Fruit fly (Drosophila melanogaster): ENCODE data around the gene pico.

Gene pico

DNA sequence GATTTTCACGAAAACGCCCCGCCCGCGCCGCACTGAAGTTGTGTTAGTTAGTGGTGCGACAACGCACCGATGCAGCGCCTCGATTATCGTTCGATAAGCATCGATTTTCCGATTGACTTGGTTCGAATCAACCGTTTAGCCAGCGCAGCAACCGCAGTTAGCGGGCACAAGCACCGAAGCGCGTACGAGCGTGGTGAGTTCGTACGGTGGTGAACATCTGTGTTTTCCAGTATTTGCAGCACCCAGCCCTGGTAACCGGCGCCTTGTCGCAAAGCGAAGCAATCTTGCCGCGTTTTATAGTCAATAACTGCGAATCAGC lies at the start of gene pico, which contains the start of gene Nup205:
Gene pico (minus strand): TSS at position 71 of the 319 bp plus-strand sequence.
Gene Nup205 (plus strand): TSS at position 226 of the 319 bp plus-strand sequence.
- peak; percentile 35 for TF ChIP-seq CG17801 (GFP tag; optimal IDR thresholded peaks at IDR 0.05; ENCODE audit: partially characterized antibody)

- no peak for TF ChIP-seq CG17801 (GFP tag; optimal IDR thresholded peaks at IDR 0.05; ENCODE audit: partially characterized antibody)
Observed at dm6 chrX:19899978-19900377, 48.1 kb upstream of the pico start.

dm6 chrX:19897991-19898473 lies 46.2 kb upstream of the pico start:
- no peak for TF ChIP-seq CG17801 (GFP tag; optimal IDR thresholded peaks at IDR 0.05; ENCODE audit: partially characterized antibody)

DNA sequence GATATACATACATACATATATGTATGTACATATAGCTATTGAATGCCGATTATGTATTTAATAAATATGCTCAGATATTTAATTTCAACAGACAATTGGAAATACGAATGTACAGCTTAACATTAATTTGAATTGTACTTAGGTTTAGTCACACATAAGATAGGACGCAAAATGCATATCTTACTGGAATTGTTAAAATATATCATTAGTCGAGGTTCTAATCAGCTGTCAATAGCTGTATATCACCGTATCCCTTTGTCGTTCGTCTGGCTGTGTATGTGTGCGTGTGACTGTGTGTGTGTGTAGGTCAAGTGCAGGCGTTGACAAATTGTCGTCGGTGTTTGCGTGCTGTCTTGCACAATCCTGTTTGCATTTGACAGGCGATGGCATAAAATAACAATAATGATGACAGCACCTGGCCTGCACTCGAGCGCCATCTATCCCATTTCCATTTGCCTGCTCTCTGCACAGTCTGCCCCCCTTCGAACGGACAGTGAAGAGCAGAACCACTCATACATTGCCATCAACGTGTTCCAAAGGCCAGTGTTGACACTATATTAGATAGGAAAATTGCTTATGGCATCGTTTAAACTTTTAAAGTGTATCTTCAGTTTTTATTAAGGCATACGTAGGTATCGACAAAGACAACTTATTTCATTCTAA lies 45.6 kb upstream of the pico start:
- no peak for TF ChIP-seq CG17801 (GFP tag; optimal IDR thresholded peaks at IDR 0.05; ENCODE audit: partially characterized antibody)

DNA sequence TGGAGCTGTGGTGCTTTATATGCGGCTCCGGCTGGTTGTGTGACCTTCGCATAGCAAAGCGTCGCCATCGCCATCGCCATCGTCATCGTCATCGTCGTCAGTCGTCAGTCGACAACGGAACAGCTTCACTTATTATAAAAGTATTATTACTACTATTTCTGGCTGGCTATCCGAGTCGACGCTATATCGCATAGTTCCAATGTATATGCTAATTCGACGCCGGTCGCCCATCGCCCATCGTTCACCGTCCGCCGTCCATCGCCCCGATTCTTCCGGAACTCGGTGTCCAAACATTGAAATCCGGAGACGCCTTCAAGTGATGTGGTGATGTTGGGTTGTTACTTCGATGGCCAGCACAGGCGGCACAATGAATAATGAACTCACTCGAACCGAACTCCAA lies 40.2 kb upstream of the pico start:
- no peak for TF ChIP-seq CG17801 (GFP tag; optimal IDR thresholded peaks at IDR 0.05; ENCODE audit: partially characterized antibody)

DNA sequence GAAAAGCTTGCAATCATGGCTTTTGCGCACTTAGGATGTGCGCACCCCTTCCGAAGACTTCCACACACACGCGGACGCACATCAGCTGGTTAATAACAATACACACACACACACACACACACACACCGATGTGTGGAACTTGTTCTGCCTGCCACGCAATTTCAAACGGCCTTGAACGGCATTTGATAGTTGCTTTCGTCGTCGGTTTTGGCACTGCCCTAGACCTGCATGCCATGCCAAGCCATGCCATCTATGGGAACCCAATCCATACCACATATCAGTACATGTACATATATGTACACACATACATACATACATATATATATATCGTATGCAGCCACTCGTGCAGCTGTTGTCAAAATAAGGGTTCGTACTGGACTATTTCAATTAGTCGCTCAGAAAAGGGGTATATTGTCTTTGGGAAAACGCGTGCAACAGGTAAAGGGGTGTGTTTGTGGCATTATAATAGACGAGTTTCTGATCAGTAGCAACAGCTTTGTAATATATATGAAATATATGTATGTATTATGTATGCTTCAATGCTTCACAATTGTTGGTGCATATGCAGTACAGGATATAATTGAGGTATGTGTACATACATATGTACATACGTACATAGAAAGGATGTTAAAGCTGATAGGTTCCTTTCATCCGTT lies 38.3 kb upstream of the pico start, which contains the start of gene amn:
Gene amn (minus strand): TSS at position 51 of the 656 bp plus-strand sequence.
- no peak for TF ChIP-seq CG17801 (GFP tag; optimal IDR thresholded peaks at IDR 0.05; ENCODE audit: partially characterized antibody)

dm6 chrX:19889128-19889756 lies 37.4 kb upstream of the pico start:
- no peak for TF ChIP-seq CG17801 (GFP tag; optimal IDR thresholded peaks at IDR 0.05; ENCODE audit: partially characterized antibody)

DNA sequence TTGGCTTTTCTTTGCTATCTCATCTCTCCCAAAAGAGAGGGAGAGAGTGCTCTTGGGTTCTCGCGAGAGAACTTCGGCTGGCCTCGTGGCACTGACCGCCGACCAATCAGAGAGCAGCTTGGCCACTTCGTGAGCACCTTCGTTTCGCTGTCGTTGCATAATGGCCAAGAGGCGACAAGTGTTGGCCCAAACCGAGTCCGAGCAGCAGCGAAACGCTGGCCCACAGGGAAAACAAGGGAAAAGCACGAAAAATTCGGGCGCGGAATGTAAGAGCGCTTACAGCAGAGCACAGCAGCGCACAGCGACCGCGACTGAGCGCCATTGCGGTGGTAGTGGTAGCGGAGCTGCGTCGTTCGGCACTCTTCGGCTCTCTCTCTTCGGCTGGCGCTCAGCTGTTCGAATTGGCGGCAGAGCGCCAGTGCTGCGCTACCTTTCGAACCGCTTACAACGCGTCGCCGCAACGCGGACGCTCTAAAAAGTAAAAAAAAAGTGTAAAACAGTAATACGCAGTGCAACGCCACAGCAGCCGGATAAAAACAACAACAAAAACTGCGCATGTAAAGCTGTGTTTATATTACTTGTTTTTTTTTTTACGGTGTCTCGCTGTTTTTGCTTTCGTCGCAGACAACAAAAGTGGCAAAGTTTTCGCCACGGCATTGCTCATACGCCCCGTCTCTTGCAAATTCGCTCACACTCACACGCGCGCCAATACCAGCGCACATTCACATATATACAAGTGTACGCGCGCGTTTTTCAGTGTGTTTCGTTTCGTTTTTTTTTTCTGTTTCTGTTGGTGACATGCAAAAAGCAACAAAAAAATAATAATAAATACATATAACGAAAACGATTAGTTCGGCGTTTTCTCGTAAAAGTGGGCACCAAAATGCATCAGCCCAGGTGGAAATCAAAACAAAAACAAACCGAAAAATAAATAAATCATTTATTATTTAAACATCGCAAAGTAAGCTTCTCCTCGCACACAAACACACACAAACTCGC lies 35.4 kb upstream of the pico start:
- TF ChIP-seq CG17801 (GFP tag; optimal IDR thresholded peaks at IDR 0.05; ENCODE audit: partially characterized antibody) = peak; percentile 60

- no peak for TF ChIP-seq CG17801 (GFP tag; optimal IDR thresholded peaks at IDR 0.05; ENCODE audit: partially characterized antibody)
Observed at dm6 chrX:19886515-19886914, 34.7 kb upstream of the pico start.

DNA sequence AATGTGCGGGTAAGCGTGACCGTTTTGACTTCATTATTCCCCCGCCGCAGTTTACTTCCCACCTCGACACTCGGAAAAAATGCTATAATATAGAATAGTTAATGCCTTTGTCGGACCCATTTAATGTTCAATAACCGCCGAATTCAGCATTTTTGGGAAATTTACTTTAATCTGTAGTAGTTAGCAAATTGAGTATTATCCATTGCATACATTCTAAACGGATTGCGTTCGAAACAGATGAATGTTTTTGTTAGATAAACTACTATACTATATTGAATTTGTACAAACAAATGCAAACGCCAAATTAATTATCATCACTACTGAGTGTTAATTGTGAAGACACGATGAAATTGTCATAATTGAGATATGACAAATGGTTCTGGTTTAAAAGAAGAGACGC lies 32.3 kb upstream of the pico start:
- TF ChIP-seq CG17801 (GFP tag; optimal IDR thresholded peaks at IDR 0.05; ENCODE audit: partially characterized antibody) = no peak

dm6 chrX:19878342-19879204 lies 26.7 kb upstream of the pico start:
- peak; percentile 10 for TF ChIP-seq CG17801 (GFP tag; optimal IDR thresholded peaks at IDR 0.05; ENCODE audit: partially characterized antibody)

DNA sequence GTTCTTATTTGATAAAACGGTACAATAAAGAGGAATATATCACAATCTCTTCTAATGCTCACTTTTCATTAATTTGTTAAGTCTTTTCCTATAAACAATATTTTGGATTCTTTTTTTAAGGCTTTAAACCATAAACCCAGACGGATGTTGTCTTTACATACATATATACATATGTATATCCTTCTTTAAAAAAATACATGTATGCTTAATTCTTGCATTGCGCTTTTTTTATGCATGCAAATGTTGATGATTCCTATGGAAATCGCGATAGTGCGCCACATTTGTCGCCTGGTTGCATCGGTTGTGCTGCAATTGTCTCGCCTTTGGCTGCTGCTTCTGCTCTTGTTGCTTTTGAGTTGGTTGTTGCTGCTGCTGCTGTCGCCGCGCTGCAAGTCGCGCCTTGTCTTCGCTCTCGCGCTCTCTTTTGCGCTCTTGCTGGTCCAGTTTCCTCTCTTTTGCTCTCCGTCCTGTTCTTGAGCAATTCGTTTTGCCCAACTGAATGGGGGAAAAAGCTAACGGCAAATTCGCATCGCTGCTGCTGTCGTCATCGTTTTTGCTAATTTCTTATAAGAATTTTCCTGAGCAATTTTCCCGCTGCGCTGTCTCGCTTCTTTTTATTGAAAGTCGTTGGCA lies 25.1 kb upstream of the pico start:
- TF ChIP-seq CG17801 (GFP tag; optimal IDR thresholded peaks at IDR 0.05; ENCODE audit: partially characterized antibody) = no peak

- no peak for TF ChIP-seq CG17801 (GFP tag; optimal IDR thresholded peaks at IDR 0.05; ENCODE audit: partially characterized antibody)
Observed at dm6 chrX:19875629-19876028, 23.8 kb upstream of the pico start.
